Worm (Caenorhabditis elegans) whole organism, mixed stage, embryonic: ENCODE results near the gene F35H10.10.

Experiments
- bed-3 ChIP-seq: fragments of 200-800 bp; sonication (Bioruptor generic); optimal IDR thresholded peaks from 3 replicates; lab custom pipeline; 2018; ENCODE audit warnings: mild to moderate bottlenecking, missing genetic modification characterization, moderate library complexity, missing compliant biosample characterization
- blmp-1 ChIP-seq: fragments of 150-350 bp; optimal IDR thresholded peaks from 2 replicates; lab custom pipeline; 2014; ENCODE audit warnings: missing biosample characterization, missing genetic modification characterization
- elt-3 ChIP-seq: fragments of 150-350 bp; optimal IDR thresholded peaks from 2 replicates; lab custom pipeline; 2014; ENCODE audit warnings: missing biosample characterization, missing genetic modification characterization
- ham-2 ChIP-seq: fragments of 200-800 bp; sonication (Bioruptor generic); optimal IDR thresholded peaks from 2 replicates; lab custom pipeline; 2018; ENCODE audit warnings: mild to moderate bottlenecking, missing genetic modification characterization, missing compliant biosample characterization
- lin-13 ChIP-seq: fragments of 150-350 bp; optimal IDR thresholded peaks from 2 replicates; lab custom pipeline; 2014; ENCODE audit warnings: missing biosample characterization, missing genetic modification characterization
- lin-32 ChIP-seq: fragments of 200-800 bp; sonication (Bioruptor generic); optimal IDR thresholded peaks from 2 replicates; lab custom pipeline; 2018; ENCODE audit warnings: mild to moderate bottlenecking, missing genetic modification characterization, missing compliant biosample characterization
- mls-2 ChIP-seq: sonication (generic microtip); optimal IDR thresholded peaks from 2 replicates; lab custom pipeline; 2016; ENCODE audit warnings: mild to moderate bottlenecking, missing genetic modification characterization, moderate library complexity, missing compliant biosample characterization
- nhr-237 ChIP-seq: fragments of 150-350 bp; optimal IDR thresholded peaks from 2 replicates; lab custom pipeline; 2014; ENCODE audit warnings: missing biosample characterization, missing genetic modification characterization
- pha-4 ChIP-seq: fragments of 150-350 bp; optimal IDR thresholded peaks from 2 replicates; lab custom pipeline; 2018; ENCODE audit warnings: missing biosample characterization, missing genetic modification reagents, missing genetic modification characterization
- tbx-8 ChIP-seq: fragments of 200-800 bp; sonication (Bioruptor generic); optimal IDR thresholded peaks from 2 replicates; lab custom pipeline; 2018; ENCODE audit warnings: mild to moderate bottlenecking, missing genetic modification characterization, moderate library complexity, missing compliant biosample characterization
- unc-62 ChIP-seq: fragments of 150-350 bp; optimal IDR thresholded peaks from 2 replicates; lab custom pipeline; 2014; ENCODE audit warnings: missing biosample characterization, missing genetic modification reagents, missing genetic modification characterization
- zip-8 ChIP-seq: fragments of 150-350 bp; optimal IDR thresholded peaks from 2 replicates; lab custom pipeline; 2014; ENCODE audit warnings: missing biosample characterization, missing genetic modification characterization
- ztf-11 ChIP-seq: fragments of 150-350 bp; optimal IDR thresholded peaks from 2 replicates; lab custom pipeline; 2014; ENCODE audit warnings: missing biosample characterization, missing genetic modification characterization

ce11 chrIV:8276609-8277008 lies 36.1 kb downstream of the F35H10.10 start, which contains the start of gene K07H8.12:
- TF ChIP-seq unc-62 (GFP tag; lab: Kevin White, UChicago): no peak
- no peak for TF ChIP-seq lin-13 (tag; lab: Kevin White, UChicago)
- TF ChIP-seq ztf-11 (tag; lab: Kevin White, UChicago): no peak
- TF ChIP-seq zip-8: no peak
- no peak for TF ChIP-seq blmp-1 (tag; lab: Kevin White, UChicago)
- no peak for TF ChIP-seq nhr-237 (tag; lab: Kevin White, UChicago)
- no peak for TF ChIP-seq lin-32 (GFP tag; lab: Kevin White, UChicago)
- TF ChIP-seq pha-4 (tag; lab: Kevin White, UChicago): no peak
- TF ChIP-seq bed-3 (GFP tag; lab: Kevin White, UChicago): no peak
- no peak for TF ChIP-seq ham-2 (GFP tag; lab: Kevin White, UChicago)
- TF ChIP-seq tbx-8 (GFP tag; lab: Kevin White, UChicago): no peak
- TF ChIP-seq elt-3 (tag; lab: Kevin White, UChicago): no peak
- no peak for TF ChIP-seq mls-2 (tag; lab: Kevin White, UChicago)
